Worm (Caenorhabditis elegans): ENCODE data around the gene exos-1.

exos-1 gene

ce11 chrIII:11036132-11036531 lies 27.3 kb downstream of the exos-1 start:
- no peak for TF ChIP-seq ceh-13 (GFP tag; optimal IDR thresholded peaks at IDR 0.05)
- TF ChIP-seq flt-1 (GFP tag; IDR thresholded peaks at IDR 0.05), result 0 out of 2 replicates have a peak, but pooled peaks have one; percentile 7
- peak; percentile 67 for TF ChIP-seq F13C5.2 (tag; optimal IDR thresholded peaks at IDR 0.05)
- no peak for TF ChIP-seq tra-4 (tag; optimal IDR thresholded peaks at IDR 0.05)
- no peak for TF ChIP-seq tbx-37 (GFP tag; conservative IDR thresholded peaks at IDR 0.05)

ce11 chrIII:11036640-11037039 lies 27.8 kb downstream of the exos-1 start, which contains the start of gene spat-2:
Gene spat-2, plus strand, starts transcription at chrIII:11036940.
- TF ChIP-seq aly-1 (tag; optimal IDR thresholded peaks at IDR 0.05) (no peak), sea-1 (GFP tag; conservative IDR thresholded peaks at IDR 0.05) (no peak)

- no peak for TF ChIP-seq ceh-13 (GFP tag; optimal IDR thresholded peaks at IDR 0.05)
- TF ChIP-seq flt-1 (GFP tag; IDR thresholded peaks at IDR 0.05), result no peak
- TF ChIP-seq hmg-4 (GFP tag; optimal IDR thresholded peaks at IDR 0.05), result no peak
- no peak for TF ChIP-seq ceh-36 (tag; optimal IDR thresholded peaks at IDR 0.05)
- no peak for TF ChIP-seq hnd-1 (tag; optimal IDR thresholded peaks at IDR 0.05)
- no peak for TF ChIP-seq sea-1 (GFP tag; conservative IDR thresholded peaks at IDR 0.05)
- no peak for TF ChIP-seq tbx-11 (GFP tag; IDR thresholded peaks at IDR 0.05)
- TF ChIP-seq ama-1 (optimal IDR thresholded peaks at IDR 0.05), result no peak
- TF ChIP-seq hmbx-1 (tag; optimal IDR thresholded peaks at IDR 0.05), result no peak
- TF ChIP-seq tra-4 (tag; optimal IDR thresholded peaks at IDR 0.05), result no peak
- no peak for TF ChIP-seq aly-1 (tag; optimal IDR thresholded peaks at IDR 0.05)
- TF ChIP-seq pes-1 (GFP tag; IDR thresholded peaks at IDR 0.05), result no peak
- no peak for TF ChIP-seq B0310.2 (tag; optimal IDR thresholded peaks at IDR 0.05)
- no peak for TF ChIP-seq scrt-1 (GFP tag; IDR thresholded peaks at IDR 0.05)
- no peak for TF ChIP-seq tbx-37 (GFP tag; conservative IDR thresholded peaks at IDR 0.05)
- TF ChIP-seq F13C5.2 (tag; optimal IDR thresholded peaks at IDR 0.05), result no peak
- no peak for TF ChIP-seq ets-7 (tag; optimal IDR thresholded peaks at IDR 0.05)
Measured at ce11 chrIII:11039250-11039649, 30.4 kb downstream of the exos-1 start.

ce11 chrIII:11040606-11041005 lies 31.8 kb downstream of the exos-1 start:
- no peak for TF ChIP-seq tbx-11 (GFP tag; IDR thresholded peaks at IDR 0.05)

- no peak for TF ChIP-seq hnd-1 (tag; optimal IDR thresholded peaks at IDR 0.05)
- TF ChIP-seq hmbx-1 (tag; optimal IDR thresholded peaks at IDR 0.05), result no peak
- no peak for TF ChIP-seq tra-4 (tag; optimal IDR thresholded peaks at IDR 0.05)
- TF ChIP-seq ets-7 (tag; optimal IDR thresholded peaks at IDR 0.05), result no peak
- TF ChIP-seq aly-1 (tag; optimal IDR thresholded peaks at IDR 0.05), result no peak
- no peak for TF ChIP-seq ama-1 (optimal IDR thresholded peaks at IDR 0.05)
- TF ChIP-seq ceh-13 (GFP tag; optimal IDR thresholded peaks at IDR 0.05), result no peak
Measured at ce11 chrIII:11045196-11045595, 36.4 kb downstream of the exos-1 start.

- no peak for TF ChIP-seq hnd-1 (tag; optimal IDR thresholded peaks at IDR 0.05)
- no peak for TF ChIP-seq flt-1 (GFP tag; IDR thresholded peaks at IDR 0.05)
- no peak for TF ChIP-seq sea-1 (GFP tag; conservative IDR thresholded peaks at IDR 0.05)
- no peak for TF ChIP-seq aly-1 (tag; optimal IDR thresholded peaks at IDR 0.05)
- no peak for TF ChIP-seq tbx-37 (GFP tag; conservative IDR thresholded peaks at IDR 0.05)
Measured at ce11 chrIII:11046549-11046948, 37.7 kb downstream of the exos-1 start.

- no peak for TF ChIP-seq pes-1 (GFP tag; IDR thresholded peaks at IDR 0.05)
- no peak for TF ChIP-seq ceh-36 (tag; optimal IDR thresholded peaks at IDR 0.05)
- no peak for TF ChIP-seq ets-7 (tag; optimal IDR thresholded peaks at IDR 0.05)
- TF ChIP-seq B0310.2 (tag; optimal IDR thresholded peaks at IDR 0.05), result no peak
- no peak for TF ChIP-seq tra-4 (tag; optimal IDR thresholded peaks at IDR 0.05)
- TF ChIP-seq scrt-1 (GFP tag; IDR thresholded peaks at IDR 0.05), result no peak
Measured at ce11 chrIII:11050658-11051118, 41.8 kb downstream of the exos-1 start.

- TF ChIP-seq ets-7 (tag; optimal IDR thresholded peaks at IDR 0.05) (no peak), tbx-37 (GFP tag; conservative IDR thresholded peaks at IDR 0.05) (no peak), hmbx-1 (tag; optimal IDR thresholded peaks at IDR 0.05) (no peak)
Measured at ce11 chrIII:11053603-11054002, 44.8 kb downstream of the exos-1 start.

- TF ChIP-seq aly-1 (tag; optimal IDR thresholded peaks at IDR 0.05), result no peak
- TF ChIP-seq tbx-11 (GFP tag; IDR thresholded peaks at IDR 0.05), result no peak
- no peak for TF ChIP-seq F13C5.2 (tag; optimal IDR thresholded peaks at IDR 0.05)
- no peak for TF ChIP-seq sea-1 (GFP tag; conservative IDR thresholded peaks at IDR 0.05)
- TF ChIP-seq ceh-36 (tag; optimal IDR thresholded peaks at IDR 0.05), result no peak
- TF ChIP-seq tbx-37 (GFP tag; conservative IDR thresholded peaks at IDR 0.05), result no peak
- TF ChIP-seq ceh-13 (GFP tag; optimal IDR thresholded peaks at IDR 0.05), result no peak
- TF ChIP-seq B0310.2 (tag; optimal IDR thresholded peaks at IDR 0.05), result no peak
- no peak for TF ChIP-seq hmg-4 (GFP tag; optimal IDR thresholded peaks at IDR 0.05)
- TF ChIP-seq pes-1 (GFP tag; IDR thresholded peaks at IDR 0.05), result no peak
- no peak for TF ChIP-seq hmbx-1 (tag; optimal IDR thresholded peaks at IDR 0.05)
- TF ChIP-seq ets-7 (tag; optimal IDR thresholded peaks at IDR 0.05), result no peak
- no peak for TF ChIP-seq ama-1 (optimal IDR thresholded peaks at IDR 0.05)
Measured at ce11 chrIII:11054032-11054431, 45.2 kb downstream of the exos-1 start.

Data from whole organism, early embryonic.